Worm (Caenorhabditis elegans) whole organism, L3 larva: Measurements from ENCODE around the gene hhat-2.

Experiments used
- R02D3.7 ChIP-seq: fragments of 150-350 bp; optimal IDR thresholded peaks from 2 replicates; lab custom pipeline; 2014; ENCODE audit warnings: missing biosample characterization, missing genetic modification characterization
- ZK546.5 ChIP-seq: sonication (generic microtip); optimal IDR thresholded peaks from 2 replicates; lab custom pipeline; 2017; ENCODE audit warnings: missing biosample characterization, missing genetic modification characterization
- daf-12 ChIP-seq: fragments of 150-350 bp; optimal IDR thresholded peaks from 2 replicates; lab custom pipeline; 2014; ENCODE audit warnings: missing biosample characterization, missing genetic modification reagents, missing genetic modification characterization
- egl-27 ChIP-seq: sonication (generic microtip); optimal IDR thresholded peaks from 4 replicates; lab custom pipeline; 2017; ENCODE audit warnings: missing biosample characterization, missing genetic modification reagents, missing genetic modification characterization
- egl-5 ChIP-seq: fragments of 150-350 bp; optimal IDR thresholded peaks from 2 replicates; lab custom pipeline; 2017; ENCODE audit warnings: missing biosample characterization, missing genetic modification reagents, missing genetic modification characterization, inconsistent platforms
- elt-3 ChIP-seq, 3 experiments: fragments of 150-350 bp in 1 of 3; sonication (generic microtip) in 2 of 3; optimal IDR thresholded peaks; 2 replicates in 2 of 3; 4 replicates in 1 of 3; lab custom pipeline; 2014 to 2017; ENCODE audit warnings: missing biosample characterization in 3 of 3, missing genetic modification characterization in 3 of 3
- fkh-10 ChIP-seq: sonication (generic microtip); optimal IDR thresholded peaks from 2 replicates; lab custom pipeline; 2017; ENCODE audit warnings: missing biosample characterization, missing genetic modification reagents, missing genetic modification characterization
- hmg-11 ChIP-seq: sonication (generic microtip); optimal IDR thresholded peaks from 2 replicates; lab custom pipeline; 2016; ENCODE audit warnings: missing genetic modification characterization, missing compliant biosample characterization
- lin-15B ChIP-seq: fragments of 150-350 bp; optimal IDR thresholded peaks from 2 replicates; lab custom pipeline; 2014; ENCODE audit warnings: missing biosample characterization, missing genetic modification characterization
- lin-39 ChIP-seq: fragments of 150-350 bp; optimal IDR thresholded peaks from 2 replicates; lab custom pipeline; 2018; ENCODE audit warnings: missing biosample characterization, missing genetic modification reagents, missing genetic modification characterization
- lsy-12 ChIP-seq: sonication (generic microtip); optimal IDR thresholded peaks from 2 replicates; lab custom pipeline; 2016; ENCODE audit warnings: mild to moderate bottlenecking, missing genetic modification characterization, missing compliant biosample characterization
- nfya-1 ChIP-seq: sonication (generic microtip); optimal IDR thresholded peaks from 2 replicates; lab custom pipeline; 2017; ENCODE audit warnings: missing genetic modification characterization, mild to moderate bottlenecking, missing compliant biosample characterization, antibody characterized with exemption, moderate library complexity; ENCODE audit not compliant: insufficient read depth
- nhr-28 ChIP-seq: fragments of 150-350 bp; optimal IDR thresholded peaks from 2 replicates; lab custom pipeline; 2014; ENCODE audit warnings: missing biosample characterization, missing genetic modification characterization
- nhr-43 ChIP-seq: sonication (generic microtip); optimal IDR thresholded peaks from 2 replicates; lab custom pipeline; 2016; ENCODE audit warnings: mild to moderate bottlenecking, missing genetic modification characterization, missing compliant biosample characterization; ENCODE audit not compliant: poor library complexity, severe bottlenecking
- nhr-67 ChIP-seq: fragments of 150-350 bp; optimal IDR thresholded peaks from 2 replicates; lab custom pipeline; 2014; ENCODE audit warnings: missing biosample characterization, missing genetic modification characterization
- skn-1 ChIP-seq: fragments of 150-350 bp; optimal IDR thresholded peaks from 2 replicates; lab custom pipeline; 2014; ENCODE audit warnings: missing biosample characterization, missing genetic modification characterization
- snpc-4 ChIP-seq: fragments of 150-350 bp; optimal IDR thresholded peaks from 2 replicates; lab custom pipeline; 2014; ENCODE audit warnings: missing biosample characterization, missing genetic modification characterization
- tbx-2 ChIP-seq: sonication (generic microtip); optimal IDR thresholded peaks from 2 replicates; lab custom pipeline; 2016; ENCODE audit warnings: mild to moderate bottlenecking, missing genetic modification characterization, missing compliant biosample characterization
- ztf-11 ChIP-seq: fragments of 150-350 bp; optimal IDR thresholded peaks from 2 replicates; lab custom pipeline; 2014; ENCODE audit warnings: missing biosample characterization, missing genetic modification characterization
- ztf-4 ChIP-seq: fragments of 150-350 bp; optimal IDR thresholded peaks from 2 replicates; lab custom pipeline; 2014; ENCODE audit warnings: missing biosample characterization, missing genetic modification characterization

hhat-2 gene

ce11 chrIV:14782211-14782610, 46.7 kb downstream of the hhat-2 start, which contains the start of gene Y57G11C.1130:
Gene Y57G11C.1130 (plus strand): TSS chrIV:14782511.
- TF ChIP-seq hmg-11 (tag; lab: Kevin White, UChicago) (no peak), nhr-43 (tag; lab: Kevin White, UChicago) (no peak), skn-1 (tag; lab: Kevin White, UChicago) (no peak), egl-5 (tag; lab: Kevin White, UChicago) (no peak), egl-27 (tag; lab: Kevin White, UChicago) (no peak), nhr-28 (tag; lab: Kevin White, UChicago) (no peak), ztf-11 (no peak), fkh-10 (GFP tag; lab: Kevin White, UChicago) (no peak)

DNA sequence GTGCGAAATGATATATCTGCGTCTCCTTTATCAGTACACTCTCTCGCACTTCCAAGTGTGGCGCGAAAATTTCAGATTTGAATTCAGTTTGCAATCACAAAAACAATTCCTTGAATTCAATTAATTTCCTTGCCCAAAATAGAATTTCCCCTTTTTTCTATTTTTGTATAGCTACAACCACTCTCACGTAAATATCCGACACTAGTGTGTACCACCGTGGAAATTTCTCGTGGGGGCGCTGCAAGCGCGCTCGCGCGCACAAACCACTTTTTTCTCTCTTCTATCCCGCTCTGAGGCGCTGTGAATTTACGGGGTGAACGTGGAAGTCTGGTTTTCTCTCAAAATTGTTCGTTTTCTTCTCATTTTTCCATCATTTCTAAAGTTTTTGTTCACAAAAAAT, 47.4 kb downstream of the hhat-2 start, which contains the start of gene Y57G11C.8:
Gene Y57G11C.8 (plus strand): TSS at position 301 of the 400 bp plus-strand sequence.
- TF ChIP-seq R02D3.7 (tag; lab: Kevin White, UChicago) = no peak
- no peak for TF ChIP-seq elt-3 (tag; optimal IDR thresholded peaks at IDR 0.05; lab: Kevin White, UChicago)
- no peak for TF ChIP-seq lin-15B (tag; lab: Kevin White, UChicago)
- no peak for TF ChIP-seq lsy-12 (tag; lab: Kevin White, UChicago)
- no peak for TF ChIP-seq egl-27 (tag; lab: Kevin White, UChicago)
- no peak for TF ChIP-seq hmg-11 (tag; lab: Kevin White, UChicago)
- TF ChIP-seq daf-12 (tag; lab: Kevin White, UChicago) = no peak
- no peak for TF ChIP-seq fkh-10 (GFP tag; lab: Kevin White, UChicago)
- TF ChIP-seq tbx-2 (tag; lab: Kevin White, UChicago) = no peak
- TF ChIP-seq lin-39 (tag; lab: Kevin White, UChicago) = no peak
- no peak for TF ChIP-seq ZK546.5 (tag; lab: Kevin White, UChicago)
- TF ChIP-seq ztf-4 (tag; lab: Kevin White, UChicago) = no peak
- no peak for TF ChIP-seq nhr-67 (tag; lab: Kevin White, UChicago)
- no peak for TF ChIP-seq nfya-1 (tag; lab: Kevin White, UChicago)

- TF ChIP-seq snpc-4 (tag; lab: Kevin White, UChicago) = peak; percentile 38
Measured at ce11 chrIV:14780566-14780965, 48.4 kb downstream of the hhat-2 start.
